Fruit fly (Drosophila melanogaster) ovary, adult (tissue): ENCODE results near the gene Gal.

Experiments
- CG17801 ChIP-seq: fragments of 200-800 bp; optimal IDR thresholded peaks from 2 replicates; lab custom pipeline; 2019; ENCODE audit warnings: missing biosample characterization, mild to moderate bottlenecking, missing genetic modification characterization, moderate library complexity; ENCODE audit not compliant: partially characterized antibody

Gene Gal

dm6 chr2L:6006508-6007232, at the start of gene Gal:
TSS of gene Gal (minus strand) at chr2L:6006827.
- no peak for TF ChIP-seq CG17801

- TF ChIP-seq CG17801, result no peak
Observed at dm6 chr2L:6053874-6054469, 47.3 kb upstream of the Gal start, which contains the start of gene CG13995. TSS of gene CG13995 (plus strand) at chr2L:6054302.

- TF ChIP-seq CG17801, result peak; percentile 96
Observed at dm6 chr2L:6051212-6051621, 44.6 kb upstream of the Gal start.

- TF ChIP-seq CG17801, result no peak
Observed at dm6 chr2L:6050575-6050974, 43.9 kb upstream of the Gal start, which contains the start of gene CG9135. TSS of gene CG9135 (plus strand) at chr2L:6050800.

- TF ChIP-seq CG17801, result no peak
Observed at dm6 chr2L:6048542-6048941, 41.9 kb upstream of the Gal start, which contains the start of the genes CG34179 and slmo. TSS of gene CG34179 (minus strand) at chr2L:6048706. TSS of gene slmo (minus strand) at chr2L:6048706.

dm6 chr2L:6047528-6048160, 41.0 kb upstream of the Gal start, which contains the start of gene IPIP:
TSS of gene IPIP (plus strand) at chr2L:6048002.
- peak; percentile 75 for TF ChIP-seq CG17801

dm6 chr2L:6046865-6047264, 40.2 kb upstream of the Gal start:
- TF ChIP-seq CG17801, result no peak

- peak; percentile 67 for TF ChIP-seq CG17801
Observed at dm6 chr2L:6045972-6046718, 39.5 kb upstream of the Gal start, which contains the start of gene Pfas. TSS of gene Pfas (minus strand) at chr2L:6046050.

DNA sequence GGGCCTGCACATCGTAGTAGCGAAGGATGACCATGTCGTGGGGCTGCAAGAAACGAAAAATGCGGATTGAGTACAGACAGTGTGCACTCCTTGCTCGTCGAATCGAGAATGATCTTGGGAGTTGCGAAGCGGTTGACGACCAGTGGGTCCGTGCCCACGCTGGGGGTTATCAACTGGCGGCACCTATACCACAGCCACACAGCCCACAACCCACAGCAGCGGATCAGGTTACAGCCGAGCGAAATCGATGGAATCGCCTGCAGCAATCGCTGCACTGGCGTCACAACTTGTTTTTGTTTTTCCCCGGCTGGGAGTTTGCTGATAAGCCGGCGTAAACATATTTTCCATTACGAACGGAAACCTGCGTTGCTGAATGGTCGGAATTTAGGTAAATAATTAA, 38.9 kb upstream of the Gal start:
- TF ChIP-seq CG17801, result no peak

DNA sequence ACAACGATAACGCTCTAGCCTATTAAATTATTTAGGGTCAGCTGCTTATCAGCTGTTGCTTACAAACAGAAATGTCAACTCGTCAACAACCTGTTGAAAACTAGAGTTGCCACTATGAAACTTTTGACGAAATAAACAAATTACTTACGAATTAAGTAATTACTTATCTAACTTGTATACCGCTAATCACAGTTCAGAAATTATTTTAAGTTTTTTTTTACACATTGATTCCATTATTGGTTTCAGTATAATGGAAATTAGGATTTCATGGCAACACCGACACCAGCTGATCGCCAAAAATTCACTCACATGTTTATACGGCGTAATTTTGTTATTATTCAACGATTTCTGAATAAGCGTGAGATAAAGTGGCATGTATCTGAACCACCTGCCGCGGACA, 31.2 kb upstream of the Gal start, which contains the start of the genes CG9117 and CG31643:
Gene CG9117 (minus strand): TSS at position 73 of the 400 bp plus-strand sequence.
Gene CG31643 (plus strand): TSS at position 288 of the 400 bp plus-strand sequence.
- peak; percentile 70 for TF ChIP-seq CG17801

dm6 chr2L:6036710-6037109, 30.1 kb upstream of the Gal start, which contains the start of gene mtm:
TSS of gene mtm (minus strand) at chr2L:6037015.
- TF ChIP-seq CG17801, result no peak

- no peak for TF ChIP-seq CG17801
Observed at dm6 chr2L:6035155-6035554, 28.5 kb upstream of the Gal start.

dm6 chr2L:6034344-6034743, 27.7 kb upstream of the Gal start, which contains the start of gene CG9109:
TSS of gene CG9109 (minus strand) at chr2L:6034423.
- no peak for TF ChIP-seq CG17801

dm6 chr2L:6031838-6032237, 25.2 kb upstream of the Gal start:
- no peak for TF ChIP-seq CG17801

- TF ChIP-seq CG17801, result no peak
Observed at dm6 chr2L:6028712-6029111, 22.1 kb upstream of the Gal start.

DNA sequence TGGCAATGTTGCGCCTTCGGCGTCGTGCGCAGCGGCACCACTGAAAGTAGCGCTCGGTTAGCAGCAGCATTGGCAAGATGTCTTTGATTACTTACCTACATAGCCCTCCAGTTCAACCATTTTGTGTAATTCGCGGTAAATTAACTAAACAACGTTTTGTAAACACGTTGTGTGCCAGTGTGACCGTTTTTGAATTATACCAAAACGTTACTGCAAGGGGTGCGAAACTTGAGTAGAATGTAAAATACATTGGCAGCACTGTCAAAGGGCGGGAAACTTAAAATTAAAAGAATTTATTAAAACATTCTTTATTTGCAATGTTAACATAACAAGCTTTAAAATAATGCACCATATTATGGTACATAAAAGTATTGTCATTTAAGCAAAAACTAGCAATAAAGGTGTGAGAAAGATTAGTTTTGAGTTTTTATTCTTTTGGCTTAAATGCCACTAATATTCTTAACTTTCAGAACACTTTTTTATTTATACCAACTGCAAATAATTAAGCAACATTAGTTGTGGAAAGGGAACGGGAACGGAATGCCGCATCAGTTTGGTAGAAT, 17.8 kb upstream of the Gal start, which contains the start of gene CG9107:
Gene CG9107 (minus strand): TSS at position 195 of the 563 bp plus-strand sequence.
- TF ChIP-seq CG17801, result no peak
